Fruit fly (Drosophila melanogaster) whole organism, adult: Measurements from ENCODE around the gene CG7565.

Experiments
- CG14711 ChIP-seq: fragments of 200-800 bp; sonication (Bioruptor generic); optimal IDR thresholded peaks from 2 replicates; lab custom pipeline; 2018; ENCODE audit warnings: missing biosample characterization, mild to moderate bottlenecking, missing genetic modification characterization, moderate library complexity
- CG5204 ChIP-seq: fragments of 200-800 bp; sonication (Bioruptor generic); optimal IDR thresholded peaks from 2 replicates; lab custom pipeline; 2016; ENCODE audit warnings: missing biosample characterization, missing genetic modification characterization
- Hr96 ChIP-seq: fragments of 200-800 bp; sonication (Bioruptor generic); optimal IDR thresholded peaks from 2 replicates; lab custom pipeline; 2016; ENCODE audit warnings: missing biosample characterization, missing genetic modification characterization
- cnc ChIP-seq, 2 experiments: fragments of >200 bp; optimal IDR thresholded peaks; 2 replicates each; lab custom pipeline; 2017
- kay ChIP-seq: fragments of 200-800 bp; sonication (Bioruptor generic); peaks from one replicate; lab custom pipeline; 2016; ENCODE audit warnings: missing biosample characterization, missing genetic modification characterization, borderline replicate concordance

- no peak for TF ChIP-seq kay (GFP tag; lab: Kevin White, UChicago)
- no peak for TF ChIP-seq cnc (optimal IDR thresholded peaks at IDR 0.05; lab: Kevin White, UChicago)
- TF ChIP-seq Hr96 (GFP tag; lab: Kevin White, UChicago): no peak
- no peak for TF ChIP-seq CG14711 (tag; lab: Kevin White, UChicago)
- no peak for TF ChIP-seq CG5204
These were observed 24.1 kb downstream of the CG7565 start for dm6 chr3L:8067491-8067890.
